Fruit fly (Drosophila melanogaster) whole organism, embryonic: ENCODE results near the gene Fbw5.

Experiments used
- Abd-B ChIP-seq: fragments of 200-800 bp; sonication (Bioruptor generic); optimal IDR thresholded peaks from 2 replicates; lab custom pipeline; 2018; ENCODE audit warnings: missing biosample characterization, mild to moderate bottlenecking, missing genetic modification characterization, moderate library complexity
- Atf-2 ChIP-seq: fragments of 200-800 bp; sonication (Bioruptor generic); optimal IDR thresholded peaks from 2 replicates; lab custom pipeline; 2016; ENCODE audit warnings: missing biosample characterization, missing genetic modification characterization
- Atf3 ChIP-seq: fragments of 200-800 bp; sonication (Bioruptor generic); optimal IDR thresholded peaks from 3 replicates; lab custom pipeline; 2016; ENCODE audit warnings: missing biosample characterization, missing genetic modification characterization
- CG10267 ChIP-seq: fragments of 200-800 bp; sonication (Bioruptor generic); optimal IDR thresholded peaks from 2 replicates; lab custom pipeline; 2018; ENCODE audit warnings: missing biosample characterization, mild to moderate bottlenecking, missing genetic modification characterization, moderate library complexity
- CG10321 ChIP-seq: fragments of 200-800 bp; sonication (Bioruptor generic); IDR thresholded peaks from 2 replicates; pipeline ENCODE4 v1.3.6; 2022; ENCODE audit warnings: missing biosample characterization, missing genetic modification characterization
- CG10565 ChIP-seq: fragments of 200-800 bp; sonication (Bioruptor generic); optimal IDR thresholded peaks from 3 replicates; lab custom pipeline; 2016; ENCODE audit warnings: missing biosample characterization, mild to moderate bottlenecking, missing genetic modification characterization
- CG11723 ChIP-seq: fragments of 200-800 bp; sonication (Bioruptor generic); optimal IDR thresholded peaks from 2 replicates; lab custom pipeline; 2017; ENCODE audit warnings: missing biosample characterization, mild to moderate bottlenecking, missing genetic modification characterization
- CG15601 ChIP-seq: fragments of 200-800 bp; sonication (Bioruptor generic); optimal IDR thresholded peaks from 3 replicates; lab custom pipeline; 2019; ENCODE audit warnings: missing biosample characterization, mild to moderate bottlenecking, missing genetic modification characterization, moderate library complexity
- CG1647 ChIP-seq: fragments of 200-800 bp; sonication (Bioruptor generic); optimal IDR thresholded peaks from 3 replicates; lab custom pipeline; 2016; ENCODE audit warnings: missing biosample characterization, missing genetic modification characterization
- CG34376 ChIP-seq: fragments of 200-800 bp; sonication (Bioruptor generic); optimal IDR thresholded peaks from 2 replicates; lab custom pipeline; 2018; ENCODE audit warnings: missing biosample characterization, mild to moderate bottlenecking, missing genetic modification characterization
- CG42726 ChIP-seq: fragments of 200-800 bp; sonication (Bioruptor generic); IDR thresholded peaks from 2 replicates; pipeline ENCODE4 v1.3.6; 2022; ENCODE audit warnings: missing biosample characterization, missing genetic modification characterization; ENCODE audit not compliant: partially characterized antibody
- CG4328 ChIP-seq: fragments of 200-800 bp; sonication (Bioruptor generic); optimal IDR thresholded peaks from 3 replicates; lab custom pipeline; 2017; ENCODE audit warnings: missing biosample characterization, missing genetic modification reagents, missing genetic modification characterization
- CG4730 ChIP-seq: fragments of 200-800 bp; sonication (Bioruptor generic); IDR thresholded peaks from 2 replicates; pipeline ENCODE4 v1.3.6; 2022; ENCODE audit warnings: missing biosample characterization, missing genetic modification characterization
- CG6654 ChIP-seq: fragments of 200-800 bp; sonication (Bioruptor generic); optimal IDR thresholded peaks from 2 replicates; lab custom pipeline; 2017; ENCODE audit warnings: missing biosample characterization, mild to moderate bottlenecking, missing genetic modification characterization
- CG6683 ChIP-seq: fragments of 200-800 bp; sonication (Bioruptor generic); optimal IDR thresholded peaks from 2 replicates; lab custom pipeline; 2017; ENCODE audit warnings: missing biosample characterization, mild to moderate bottlenecking, missing genetic modification characterization, missing genetic modification reagents
- CG9609 ChIP-seq: fragments of 200-800 bp; sonication (Bioruptor generic); optimal IDR thresholded peaks from 3 replicates; lab custom pipeline; 2016; ENCODE audit warnings: missing biosample characterization, missing genetic modification characterization
- CHES-1-like ChIP-seq: fragments of 200-800 bp; sonication (Bioruptor generic); optimal IDR thresholded peaks from 2 replicates; lab custom pipeline; 2016; ENCODE audit warnings: missing biosample characterization, missing genetic modification characterization
- Camta ChIP-seq: fragments of 200-800 bp; sonication (Bioruptor generic); optimal IDR thresholded peaks from 2 replicates; lab custom pipeline; 2016; ENCODE audit warnings: missing biosample characterization, missing genetic modification characterization
- Dbx ChIP-seq: fragments of 200-800 bp; sonication (Bioruptor generic); IDR thresholded peaks from 3 replicates; pipeline ENCODE4 v1.3.6; 2022; ENCODE audit warnings: missing biosample characterization, missing genetic modification characterization
- Dip3 ChIP-seq: fragments of 200-800 bp; sonication (Bioruptor generic); optimal IDR thresholded peaks from 3 replicates; lab custom pipeline; 2016; ENCODE audit warnings: missing biosample characterization, missing genetic modification characterization
- GATAe ChIP-seq: fragments of 200-800 bp; sonication (Bioruptor generic); conservative IDR thresholded peaks from 2 replicates; pipeline ENCODE4 v1.3.6; 2022; ENCODE audit warnings: missing biosample characterization, missing genetic modification characterization
- Hmr ChIP-seq: fragments of 200-800 bp; sonication (Bioruptor generic); optimal IDR thresholded peaks from 3 replicates; lab custom pipeline; 2017; ENCODE audit warnings: mild to moderate bottlenecking, missing biosample characterization, missing genetic modification reagents, missing genetic modification characterization
- Hmx ChIP-seq: fragments of 200-800 bp; sonication (Bioruptor generic); optimal IDR thresholded peaks from 2 replicates; lab custom pipeline; 2016; ENCODE audit warnings: missing biosample characterization, missing genetic modification characterization
- Med ChIP-seq: fragments of 200-800 bp; sonication (Bioruptor generic); peaks from one replicate; lab custom pipeline; 2016; ENCODE audit warnings: missing biosample characterization, missing genetic modification characterization, mild to moderate bottlenecking, inconsistent platforms, moderate library complexity
- Neu2 ChIP-seq: fragments of 200-800 bp; sonication (Bioruptor generic); optimal IDR thresholded peaks from 3 replicates; lab custom pipeline; 2016; ENCODE audit warnings: missing biosample characterization, missing genetic modification characterization, borderline replicate concordance
- Stat92E ChIP-seq, 3 experiments: fragments of >200 bp in 2 of 3; fragments of 200-800 bp in 1 of 3; sonication (Bioruptor generic) in 1 of 3; optimal IDR thresholded peaks; 2 replicates each; lab custom pipeline; 2017 to 2019; ENCODE audit warnings: missing biosample characterization in 3 of 3, missing genetic modification characterization in 3 of 3, mild to moderate bottlenecking in 1 of 3, moderate library complexity in 1 of 3
- bbx ChIP-seq: fragments of 200-800 bp; sonication (Bioruptor generic); IDR thresholded peaks from 2 replicates; pipeline ENCODE4 v1.3.6; 2022; ENCODE audit warnings: missing biosample characterization, missing genetic modification characterization; ENCODE audit not compliant: partially characterized antibody
- bigmax ChIP-seq: fragments of 200-800 bp; sonication (Bioruptor generic); optimal IDR thresholded peaks from 2 replicates; lab custom pipeline; 2018; ENCODE audit warnings: missing biosample characterization, mild to moderate bottlenecking, missing genetic modification characterization
- bsh ChIP-seq, 2 experiments: fragments of 200-800 bp; sonication (Bioruptor generic); optimal IDR thresholded peaks; 2 replicates each; lab custom pipeline; 2017 to 2018; ENCODE audit warnings: mild to moderate bottlenecking in 2 of 2, missing biosample characterization in 2 of 2, missing genetic modification characterization in 2 of 2, moderate library complexity in 1 of 2
- cad ChIP-seq: fragments of >200 bp; optimal IDR thresholded peaks from 2 replicates; lab custom pipeline; 2017; ENCODE audit warnings: missing biosample characterization, missing genetic modification characterization
- chn ChIP-seq: fragments of 200-800 bp; sonication (Bioruptor generic); optimal IDR thresholded peaks from 2 replicates; lab custom pipeline; 2016; ENCODE audit warnings: missing biosample characterization, missing genetic modification characterization
- crc ChIP-seq: fragments of 200-800 bp; sonication (Bioruptor generic); optimal IDR thresholded peaks from 2 replicates; lab custom pipeline; 2016; ENCODE audit warnings: missing biosample characterization, missing genetic modification characterization
- fd64A ChIP-seq: fragments of 200-800 bp; sonication (Bioruptor generic); optimal IDR thresholded peaks from 3 replicates; lab custom pipeline; 2018; ENCODE audit warnings: missing biosample characterization, mild to moderate bottlenecking, missing genetic modification characterization
- her ChIP-seq: fragments of 200-800 bp; sonication (Bioruptor generic); optimal IDR thresholded peaks from 2 replicates; lab custom pipeline; 2016; ENCODE audit warnings: missing biosample characterization, missing genetic modification characterization
- hkb ChIP-seq, 2 experiments: fragments of 200-800 bp in 1 of 2; fragments of >200 bp in 1 of 2; sonication (Bioruptor generic) in 1 of 2; IDR thresholded peaks in 1 of 2; optimal IDR thresholded peaks in 1 of 2; 2 replicates each; pipeline versions ENCODE4 v1.3.6 to Lab custom; 2017 to 2022; ENCODE audit warnings: missing biosample characterization in 1 of 2, missing genetic modification characterization in 1 of 2
- knrl ChIP-seq: fragments of 200-800 bp; sonication (Bioruptor generic); IDR thresholded peaks from 3 replicates; pipeline ENCODE4 v1.3.6; 2022; ENCODE audit warnings: missing biosample characterization, missing genetic modification characterization; ENCODE audit not compliant: partially characterized antibody
- nerfin-1 ChIP-seq: fragments of 200-800 bp; sonication (Bioruptor generic); optimal IDR thresholded peaks from 3 replicates; lab custom pipeline; 2019; ENCODE audit warnings: missing biosample characterization, mild to moderate bottlenecking, missing genetic modification characterization, moderate library complexity
- pfk ChIP-seq: fragments of 200-800 bp; sonication (Bioruptor generic); optimal IDR thresholded peaks from 2 replicates; lab custom pipeline; 2018; ENCODE audit warnings: missing biosample characterization, mild to moderate bottlenecking, missing genetic modification characterization, moderate library complexity
- pho ChIP-seq: fragments of 200-800 bp; sonication (Bioruptor generic); optimal IDR thresholded peaks from 2 replicates; lab custom pipeline; 2016; ENCODE audit warnings: missing biosample characterization, missing genetic modification characterization
- rib ChIP-seq: fragments of 200-800 bp; sonication (Bioruptor generic); IDR thresholded peaks from 2 replicates; pipeline ENCODE4 v1.3.6; 2022; ENCODE audit warnings: missing biosample characterization, missing genetic modification characterization
- run ChIP-seq: fragments of 200-800 bp; sonication (Bioruptor generic); optimal IDR thresholded peaks from 3 replicates; lab custom pipeline; 2018; ENCODE audit warnings: missing biosample characterization, mild to moderate bottlenecking, missing genetic modification characterization
- sisA ChIP-seq: fragments of 200-800 bp; sonication (Bioruptor generic); IDR thresholded peaks from 2 replicates; pipeline ENCODE4 v1.3.6; 2022; ENCODE audit warnings: missing biosample characterization, missing genetic modification characterization
- vfl ChIP-seq: fragments of 200-800 bp; sonication (Bioruptor generic); optimal IDR thresholded peaks from 2 replicates; lab custom pipeline; 2016; ENCODE audit warnings: missing biosample characterization, missing genetic modification characterization

The Fbw5 gene

DNA sequence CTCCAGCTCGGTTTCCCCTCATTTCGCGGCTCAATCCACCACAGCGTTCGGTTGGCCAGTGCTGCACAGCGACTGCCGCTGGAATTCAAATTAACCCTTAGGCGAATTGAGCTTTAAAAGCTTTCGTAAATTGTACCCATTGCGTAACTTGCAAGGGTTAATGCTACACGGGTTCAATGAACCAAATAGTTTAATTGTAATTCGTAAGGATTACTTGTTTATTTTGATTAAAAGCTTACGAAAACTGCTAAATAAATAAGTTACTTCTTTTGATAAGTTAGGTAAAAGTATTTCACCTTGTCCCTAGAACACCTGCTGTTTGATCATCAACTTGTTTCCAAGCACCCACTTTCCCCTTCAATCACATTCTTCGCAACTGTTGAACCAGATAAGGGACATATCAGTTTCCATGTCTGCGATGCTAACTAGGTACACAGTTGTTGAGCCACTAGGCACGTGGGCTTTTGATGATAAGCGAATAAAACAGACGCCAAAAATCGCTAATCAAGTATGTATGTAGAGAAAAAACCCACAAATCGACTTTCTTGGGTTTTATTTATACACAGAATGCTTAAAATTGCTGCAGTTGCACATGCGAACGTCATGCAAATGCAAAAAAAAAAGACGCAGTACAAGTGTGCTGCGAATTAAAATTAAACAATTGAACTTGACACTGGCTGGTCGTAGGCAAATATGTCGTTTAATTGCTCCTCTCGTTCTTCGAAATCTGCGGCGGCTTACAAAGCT is 19.6 kb downstream of the Fbw5 start, which contains the start of gene Pfas (continued):
- TF ChIP-seq rib (GFP tag; lab: Robert Waterston, UW) (peak; percentile 53), CG6654 (GFP tag; lab: Kevin White, UChicago) (peak; percentile 70), Atf3 (no peak), CG10565 (GFP tag; lab: Kevin White, UChicago) (no peak), her (GFP tag; lab: Kevin White, UChicago) (peak; percentile 72), Med (peak; percentile 96), Hmr (GFP tag; lab: Kevin White, UChicago) (peak; percentile 80), pfk (GFP tag; lab: Kevin White, UChicago) (no peak), Atf-2 (GFP tag; lab: Kevin White, UChicago) (peak; percentile 15), cad (GFP tag; lab: Kevin White, UChicago) (no peak), Hmx (GFP tag; lab: Kevin White, UChicago) (no peak), Dbx (0 out of 3 replicates have a peak, but pooled peaks have one; percentile 5), Stat92E (GFP tag; optimal IDR thresholded peaks at IDR 0.05; lab: Kevin White, UChicago) (peak in 1 of 3 experiments; percentile 31), Dip3 (GFP tag; lab: Kevin White, UChicago) (peak; percentile 61), CG6683 (GFP tag; lab: Kevin White, UChicago) (peak; percentile 55), CHES-1-like (GFP tag; lab: Kevin White, UChicago) (peak; percentile 72), CG34376 (GFP tag; lab: Kevin White, UChicago) (peak; percentile 83), CG10321 (GFP tag; lab: Robert Waterston, UW) (no peak), sisA (0 out of 2 replicates have a peak, but pooled peaks have one; percentile 11), CG1647 (GFP tag; lab: Kevin White, UChicago) (peak; percentile 61), nerfin-1 (tag; lab: Kevin White, UChicago) (peak; percentile 22), CG42726 (GFP tag; lab: Robert Waterston, UW) (no peak), vfl (peak; percentile 64), CG15601 (tag; lab: Kevin White, UChicago) (peak; percentile 52), CG4328 (GFP tag; lab: Kevin White, UChicago) (peak; percentile 27), CG9609 (GFP tag; lab: Kevin White, UChicago) (peak; percentile 48), GATAe (GFP tag; lab: Robert Waterston, UW) (no peak), chn (GFP tag; lab: Kevin White, UChicago) (peak; percentile 14), fd64A (GFP tag; lab: Kevin White, UChicago) (no peak), CG11723 (no peak), run (tag; lab: Kevin White, UChicago) (no peak), hkb (optimal IDR thresholded peaks at IDR 0.05; lab: Kevin White, UChicago) (no peak), hkb (GFP tag; IDR thresholded peaks at IDR 0.05; lab: Robert Waterston, UW) (no peak; the same call in 1 of the 2 replicates), Abd-B (GFP tag; lab: Kevin White, UChicago) (no peak), CG4730 (GFP tag; lab: Robert Waterston, UW) (no peak), bbx (GFP tag; lab: Robert Waterston, UW) (0 out of 2 replicates have a peak, but pooled peaks have one; percentile 22), CG10267 (tag; lab: Kevin White, UChicago) (peak; percentile 76), bigmax (no peak), bsh (GFP tag; optimal IDR thresholded peaks at IDR 0.05; lab: Kevin White, UChicago) (peak in 1 of 2 experiments; percentile 45), pho (GFP tag; lab: Kevin White, UChicago) (peak; percentile 63), crc (peak; percentile 34), Neu2 (GFP tag; lab: Kevin White, UChicago) (no peak), Camta (GFP tag; lab: Kevin White, UChicago) (peak; percentile 52), knrl (GFP tag; lab: Robert Waterston, UW) (no peak)
